Fruit fly (Drosophila melanogaster) whole organism: ENCODE data around the gene CG14984.

Source experiments
- CG8478 ChIP-seq: fragments of >200 bp; optimal IDR thresholded peaks from 2 replicates; lab custom pipeline; 2018; ENCODE audit warnings: inconsistent platforms
- Dll ChIP-seq: fragments of >200 bp; optimal IDR thresholded peaks from 2 replicates; lab custom pipeline; 2017
- EcR ChIP-seq, 2 experiments: fragments of >200 bp; optimal IDR thresholded peaks; 2 replicates each; lab custom pipeline; 2017; ENCODE audit warnings: missing biosample characterization in 2 of 2, missing genetic modification characterization in 2 of 2, missing genetic modification reagents in 2 of 2
- pan ChIP-seq: fragments of >200 bp; optimal IDR thresholded peaks from 2 replicates; lab custom pipeline; 2017
- psq ChIP-seq: fragments of >200 bp; optimal IDR thresholded peaks from 2 replicates; lab custom pipeline; 2017
- usp ChIP-seq: fragments of >200 bp; optimal IDR thresholded peaks from 2 replicates; lab custom pipeline; 2017; ENCODE audit warnings: missing biosample characterization, missing genetic modification characterization, mixed read lengths

Gene CG14984

dm6 chr3L:3952468-3952867, at the start of gene CG14984:
TSS of gene CG14984 (minus strand) at chr3L:3952550.
- no peak for TF ChIP-seq CG8478 (lab: Kevin White, UChicago)
- no peak for TF ChIP-seq pan (lab: Kevin White, UChicago)
- no peak for TF ChIP-seq usp (GFP tag; lab: Kevin White, UChicago)
- TF ChIP-seq psq (lab: Kevin White, UChicago) = no peak

DNA sequence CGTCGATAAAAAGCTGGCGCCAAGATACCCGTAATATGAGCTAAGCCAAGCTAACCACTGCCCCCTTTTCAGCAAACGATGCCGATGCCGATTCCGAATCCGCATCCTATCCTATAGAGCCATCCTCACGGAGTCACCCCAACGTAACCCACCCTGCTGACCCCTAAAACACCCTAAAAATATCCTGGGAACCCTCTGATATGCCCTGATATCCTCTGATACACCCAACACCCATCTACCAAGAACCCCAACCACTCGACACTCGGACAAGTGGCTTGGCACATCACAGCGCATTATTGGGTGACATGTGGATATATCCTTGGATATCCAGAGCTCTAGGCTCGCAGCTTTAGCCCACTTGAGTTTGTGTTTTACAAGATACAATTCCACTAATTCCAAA, 49.1 kb upstream of the CG14984 start:
- no peak for TF ChIP-seq Dll
- TF ChIP-seq CG8478 (lab: Kevin White, UChicago) = no peak
- TF ChIP-seq pan (lab: Kevin White, UChicago) = no peak
- TF ChIP-seq psq (lab: Kevin White, UChicago) = no peak
- no peak for TF ChIP-seq usp (GFP tag; lab: Kevin White, UChicago)
- TF ChIP-seq EcR (GFP tag; optimal IDR thresholded peaks at IDR 0.05; lab: Kevin White, UChicago) = no peak

DNA sequence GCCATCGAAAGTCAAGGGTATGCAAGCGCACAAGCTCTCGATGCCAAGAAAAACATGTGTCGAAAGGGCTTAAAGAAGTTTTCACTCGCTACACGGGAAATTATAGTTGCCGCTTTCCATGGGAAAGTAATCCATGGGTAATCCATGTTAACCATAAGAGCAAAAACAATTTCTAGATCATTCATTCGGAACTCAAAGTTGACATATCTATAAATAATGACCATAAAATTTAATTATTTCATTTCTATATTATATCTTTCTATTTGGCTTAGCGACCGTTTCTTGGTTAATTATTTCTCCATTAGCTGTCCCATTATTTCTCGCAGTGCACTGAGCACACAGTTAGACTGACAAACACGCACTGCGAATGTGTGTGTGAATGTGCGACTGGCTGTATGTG, 48.4 kb upstream of the CG14984 start:
- TF ChIP-seq usp (GFP tag; lab: Kevin White, UChicago) (no peak), EcR (GFP tag; optimal IDR thresholded peaks at IDR 0.05; lab: Kevin White, UChicago) (no peak), Dll (no peak), psq (lab: Kevin White, UChicago) (no peak), CG8478 (lab: Kevin White, UChicago) (no peak), pan (lab: Kevin White, UChicago) (no peak)

DNA sequence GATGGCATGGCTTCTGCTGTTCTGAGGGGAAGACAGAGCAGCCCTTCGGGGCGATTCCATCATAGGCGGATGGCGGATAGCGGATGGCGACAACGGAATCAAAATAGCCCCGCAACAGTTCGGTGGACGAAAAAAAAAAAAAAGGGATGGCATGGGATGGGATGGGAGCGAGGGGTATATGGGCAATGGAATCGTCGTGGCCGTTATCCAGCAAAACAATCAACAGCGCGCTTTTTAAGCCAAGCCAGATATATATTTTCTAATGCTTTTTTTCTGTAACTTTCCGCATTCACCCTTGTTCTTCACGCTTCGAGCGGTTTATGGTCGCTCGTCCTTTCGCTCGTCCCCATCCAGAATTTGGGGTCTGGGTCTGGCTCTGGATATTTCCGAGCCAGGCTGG, 43.2 kb upstream of the CG14984 start:
- TF ChIP-seq psq (lab: Kevin White, UChicago) (no peak), pan (lab: Kevin White, UChicago) (no peak), Dll (no peak), CG8478 (lab: Kevin White, UChicago) (no peak), EcR (GFP tag; optimal IDR thresholded peaks at IDR 0.05; lab: Kevin White, UChicago) (no peak), usp (GFP tag; lab: Kevin White, UChicago) (no peak)

DNA sequence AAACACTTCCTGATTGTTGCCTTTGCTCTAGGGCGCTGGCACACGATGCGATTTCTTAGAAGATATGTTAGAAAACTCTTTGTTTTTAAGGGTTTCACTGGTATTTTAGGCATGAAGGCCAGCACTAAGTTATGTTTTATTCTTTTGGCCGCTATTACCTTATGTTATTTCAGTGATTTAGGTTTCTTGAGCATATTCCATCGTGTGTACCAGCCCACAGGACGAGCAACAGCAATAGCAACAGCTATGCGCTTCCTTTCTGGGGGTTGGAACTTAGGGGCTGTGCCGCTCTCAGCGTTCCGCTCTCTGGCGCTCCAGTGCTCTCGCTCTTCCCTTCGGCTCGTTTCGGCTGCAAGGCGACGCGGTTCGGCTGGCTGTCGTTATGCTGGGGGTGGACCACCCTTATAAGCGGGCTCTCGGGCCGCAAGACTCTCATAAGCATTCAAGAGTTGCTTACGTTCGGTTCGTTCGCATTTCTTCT, 31.2 kb upstream of the CG14984 start, which contains the start of gene scrt:
scrt (plus strand) TSS at position 431 of the 481 bp plus-strand sequence.
- TF ChIP-seq usp (GFP tag; lab: Kevin White, UChicago) = no peak
- no peak for TF ChIP-seq Dll
- TF ChIP-seq CG8478 (lab: Kevin White, UChicago) = no peak
- no peak for TF ChIP-seq EcR (GFP tag; optimal IDR thresholded peaks at IDR 0.05; lab: Kevin White, UChicago)

dm6 chr3L:3980027-3980426, 27.7 kb upstream of the CG14984 start:
- no peak for TF ChIP-seq CG8478 (lab: Kevin White, UChicago)
- TF ChIP-seq psq (lab: Kevin White, UChicago) = no peak
- TF ChIP-seq pan (lab: Kevin White, UChicago) = no peak

- no peak for TF ChIP-seq psq (lab: Kevin White, UChicago)
- no peak for TF ChIP-seq EcR (GFP tag; optimal IDR thresholded peaks at IDR 0.05; lab: Kevin White, UChicago)
- TF ChIP-seq CG8478 (lab: Kevin White, UChicago) = no peak
- no peak for TF ChIP-seq pan (lab: Kevin White, UChicago)
- no peak for TF ChIP-seq Dll
- no peak for TF ChIP-seq usp (GFP tag; lab: Kevin White, UChicago)
Observed at dm6 chr3L:3978762-3979516, 26.6 kb upstream of the CG14984 start.

- no peak for TF ChIP-seq Dll
- no peak for TF ChIP-seq usp (GFP tag; lab: Kevin White, UChicago)
Observed at dm6 chr3L:3977622-3978355, 25.4 kb upstream of the CG14984 start.

- no peak for TF ChIP-seq psq (lab: Kevin White, UChicago)
- no peak for TF ChIP-seq CG8478 (lab: Kevin White, UChicago)
- no peak for TF ChIP-seq Dll
- TF ChIP-seq usp (GFP tag; lab: Kevin White, UChicago) = no peak
- no peak for TF ChIP-seq EcR (GFP tag; optimal IDR thresholded peaks at IDR 0.05; lab: Kevin White, UChicago)
- TF ChIP-seq pan (lab: Kevin White, UChicago) = no peak
Observed at dm6 chr3L:3976438-3976837, 24.1 kb upstream of the CG14984 start.

DNA sequence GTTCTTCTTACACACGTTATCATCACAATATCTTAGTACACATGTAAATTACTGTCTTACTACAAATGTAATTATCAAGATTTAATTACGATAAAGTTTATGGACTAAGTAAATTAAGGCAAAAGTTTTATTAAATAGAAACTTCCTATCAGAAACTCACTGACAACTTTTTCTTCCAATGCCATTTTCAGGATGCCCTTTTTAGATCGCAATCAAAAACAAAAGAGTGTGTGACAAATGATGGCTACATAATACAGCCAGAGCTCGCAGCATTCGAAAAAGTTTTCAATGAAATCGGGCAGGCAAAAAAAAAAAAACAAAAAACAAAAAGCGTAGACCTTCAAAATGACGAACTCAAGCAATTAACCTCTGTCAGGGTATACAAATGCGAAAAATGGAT, 20.2 kb upstream of the CG14984 start, which contains the start of gene CG43915:
CG43915 (plus strand) TSS at position 301 of the 400 bp plus-strand sequence.
- TF ChIP-seq Dll (no peak), usp (GFP tag; lab: Kevin White, UChicago) (no peak), pan (lab: Kevin White, UChicago) (no peak), psq (lab: Kevin White, UChicago) (no peak), CG8478 (lab: Kevin White, UChicago) (no peak), EcR (GFP tag; optimal IDR thresholded peaks at IDR 0.05; lab: Kevin White, UChicago) (no peak)

DNA sequence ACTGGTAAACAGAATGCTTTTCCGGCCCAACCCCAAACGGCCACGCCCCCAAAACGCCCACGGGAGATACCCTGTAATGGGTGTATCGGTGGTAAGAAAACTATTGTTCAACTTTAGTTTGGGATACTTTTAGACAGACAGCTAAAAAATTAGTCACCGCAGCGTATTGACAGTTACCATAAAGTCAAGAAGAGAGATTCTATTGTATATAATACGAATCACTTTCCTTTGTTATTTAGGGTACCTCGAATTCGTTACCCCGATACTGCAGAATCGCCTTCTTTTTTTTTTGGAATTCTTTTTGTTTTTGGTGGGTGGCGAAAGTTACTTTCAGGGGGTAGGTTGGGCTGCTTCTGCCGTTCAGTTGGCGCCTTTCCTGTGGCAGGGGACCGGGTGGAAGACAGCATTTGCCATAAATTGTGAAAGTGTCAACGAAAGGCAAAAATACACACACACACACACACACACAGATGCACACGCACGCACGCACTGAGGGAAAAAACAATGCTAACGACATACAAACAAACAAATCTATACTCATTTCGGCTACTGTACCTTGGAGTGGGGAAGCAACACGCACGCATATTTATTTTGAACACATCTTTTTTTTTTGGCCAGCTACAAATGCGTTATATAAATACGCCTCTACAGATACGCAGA, 18.2 kb upstream of the CG14984 start:
- TF ChIP-seq usp (GFP tag; lab: Kevin White, UChicago) (no peak), Dll (no peak), pan (lab: Kevin White, UChicago) (no peak)
